Fruit fly (Drosophila melanogaster): ENCODE results near the gene hth.

hth gene

DNA sequence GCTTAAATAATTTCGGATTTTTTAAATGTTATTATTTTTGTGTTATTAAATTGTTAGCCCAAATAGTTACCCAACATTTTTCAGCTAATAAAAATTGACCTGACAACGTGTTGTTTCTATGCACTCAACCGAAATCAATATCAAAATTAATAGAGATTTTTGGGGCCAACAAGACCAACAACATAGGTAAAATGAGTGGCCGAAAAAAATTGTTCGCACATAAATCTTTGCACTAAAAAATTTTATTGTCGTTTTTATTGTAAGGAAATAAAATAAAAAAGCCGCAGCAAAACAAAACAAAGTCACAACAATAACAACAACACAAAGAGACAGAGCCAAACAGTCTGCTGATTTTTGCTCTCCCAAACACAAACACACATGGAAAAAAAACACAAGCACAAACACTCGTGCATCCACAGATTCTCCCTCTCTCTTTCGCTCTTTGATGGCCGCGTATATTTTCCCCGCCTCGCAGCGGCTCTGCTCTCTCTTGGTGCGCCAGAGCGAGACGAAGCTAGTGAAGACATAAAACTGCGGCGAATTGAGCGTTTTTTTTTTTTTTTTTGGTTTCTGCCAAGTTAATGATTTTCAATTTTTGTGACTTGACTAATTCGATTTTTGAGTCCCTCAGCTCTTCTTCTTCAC is 103.7 kb downstream of the hth start (continued):
- TF ChIP-seq D (optimal IDR thresholded peaks at IDR 0.05) (no peak), D (GFP tag; optimal IDR thresholded peaks at IDR 0.05) (no peak), BEAF-32 (GFP tag; optimal IDR thresholded peaks at IDR 0.05) (no peak), Meics (GFP tag; optimal IDR thresholded peaks at IDR 0.05) (no peak), H15 (GFP tag; IDR thresholded peaks at IDR 0.05) (no peak), gfzf (GFP tag; optimal IDR thresholded peaks at IDR 0.05) (no peak), pum (GFP tag; optimal IDR thresholded peaks at IDR 0.05) (no peak), vvl (GFP tag; IDR thresholded peaks at IDR 0.05) (peak; percentile 74; the same call in 1 of the 2 replicates), ftz-f1 (GFP tag; optimal IDR thresholded peaks at IDR 0.05) (peak; percentile 75), mam (GFP tag; optimal IDR thresholded peaks at IDR 0.05) (no peak), Neu2 (GFP tag; optimal IDR thresholded peaks at IDR 0.05; ENCODE audit: borderline replicate concordance) (no peak), Xbp1 (GFP tag; optimal IDR thresholded peaks at IDR 0.05) (no peak), sqz (GFP tag; optimal IDR thresholded peaks at IDR 0.05) (peak; percentile 98), Sin3A (optimal IDR thresholded peaks at IDR 0.05) (no peak), CG8478 (optimal IDR thresholded peaks at IDR 0.05) (peak; percentile 74), Bgb (GFP tag; IDR thresholded peaks at IDR 0.05; ENCODE audit: partially characterized antibody) (peak; percentile 33; the same call in 1 of the 2 replicates), sens-2 (GFP tag; IDR thresholded peaks at IDR 0.05) (no peak), CG7928 (GFP tag; optimal IDR thresholded peaks at IDR 0.05) (no peak), CG7357 (GFP tag; IDR thresholded peaks at IDR 0.05) (no peak), Gug (GFP tag; IDR thresholded peaks at IDR 0.05) (no peak), CG33557 (GFP tag; optimal IDR thresholded peaks at IDR 0.05) (no peak), gcm (GFP tag; optimal IDR thresholded peaks at IDR 0.05) (peak; percentile 24), Hmx (GFP tag; optimal IDR thresholded peaks at IDR 0.05) (no peak), CTCF (GFP tag; optimal IDR thresholded peaks at IDR 0.05) (no peak), scrt (GFP tag; optimal IDR thresholded peaks at IDR 0.05) (no peak), gro (GFP tag; optimal IDR thresholded peaks at IDR 0.05) (no peak), CG14710 (tag; optimal IDR thresholded peaks at IDR 0.05) (no peak), CG2199 (GFP tag; IDR thresholded peaks at IDR 0.05) (peak; percentile 95), sob (GFP tag; IDR thresholded peaks at IDR 0.05) (no peak), Ets65A (GFP tag) (no peak), CG34422 (GFP tag; IDR thresholded peaks at IDR 0.05) (no peak), Eip74EF (GFP tag; optimal IDR thresholded peaks at IDR 0.05) (peak in 1 of 2 experiments; percentile 8), CrebB (tag; optimal IDR thresholded peaks at IDR 0.05) (no peak), ems (GFP tag; optimal IDR thresholded peaks at IDR 0.05) (no peak), sens (GFP tag) (peak; percentile 33), CG4360 (GFP tag; IDR thresholded peaks at IDR 0.05) (peak; percentile 82), stwl (tag; optimal IDR thresholded peaks at IDR 0.05) (peak; percentile 22), dmrt11E (tag; optimal IDR thresholded peaks at IDR 0.05) (no peak), wdn (GFP tag; IDR thresholded peaks at IDR 0.05) (no peak), br (optimal IDR thresholded peaks at IDR 0.05) (no peak), CoRest (tag; optimal IDR thresholded peaks at IDR 0.05) (peak; percentile 10), Awh (GFP tag; IDR thresholded peaks at IDR 0.05) (0 out of 2 replicates have a peak, but pooled peaks have one; percentile 28), tna (GFP tag; IDR thresholded peaks at IDR 0.05; ENCODE audit: partially characterized antibody) (no peak), cas (GFP tag; IDR thresholded peaks at IDR 0.05) (no peak), Jarid2 (GFP tag; optimal IDR thresholded peaks at IDR 0.05) (peak; percentile 44), Aef1 (GFP tag; IDR thresholded peaks at IDR 0.05) (0 out of 3 replicates have a peak, but pooled peaks have one; percentile 14), Fer3 (tag; optimal IDR thresholded peaks at IDR 0.05) (no peak), CG16815 (GFP tag; optimal IDR thresholded peaks at IDR 0.05) (no peak), HLH54F (GFP tag; optimal IDR thresholded peaks at IDR 0.05) (no peak), nom (GFP tag; optimal IDR thresholded peaks at IDR 0.05) (peak; percentile 20), Dad (GFP tag; optimal IDR thresholded peaks at IDR 0.05) (no peak), jigr1 (GFP tag; IDR thresholded peaks at IDR 0.05) (no peak)

All from whole organism, embryonic.